Fruit fly (Drosophila melanogaster) whole organism, wandering third instar larva: ENCODE results near the gene CG15153.

Experiments
- Dfd ChIP-seq: fragments of >200 bp; optimal IDR thresholded peaks from 2 replicates; lab custom pipeline; 2017; ENCODE audit warnings: missing biosample characterization, missing genetic modification characterization
- GATAd ChIP-seq: sonication (Bioruptor generic); optimal IDR thresholded peaks from 2 replicates; lab custom pipeline; 2016; ENCODE audit warnings: missing biosample characterization, missing genetic modification characterization
- Myc ChIP-seq: fragments of >200 bp; optimal IDR thresholded peaks from 2 replicates; lab custom pipeline; 2017
- Sp1 ChIP-seq: fragments of 200-800 bp; sonication (Bioruptor generic); optimal IDR thresholded peaks from 3 replicates; lab custom pipeline; 2019; ENCODE audit warnings: missing biosample characterization, mild to moderate bottlenecking, missing genetic modification characterization, moderate library complexity
- br ChIP-seq: fragments of 200-800 bp; sonication (Bioruptor generic); optimal IDR thresholded peaks from 2 replicates; lab custom pipeline; 2016; ENCODE audit warnings: missing biosample characterization, missing genetic modification characterization
- dsf ChIP-seq: sonication (Bioruptor generic); optimal IDR thresholded peaks from 2 replicates; lab custom pipeline; 2016; ENCODE audit warnings: missing biosample characterization, missing genetic modification characterization, borderline replicate concordance
- foxo ChIP-seq, 2 experiments: fragments of 200-800 bp; sonication (Bioruptor generic); optimal IDR thresholded peaks; 2 replicates in 1 of 2; 3 replicates in 1 of 2; lab custom pipeline; 2016 to 2017; ENCODE audit warnings: missing biosample characterization in 2 of 2, missing genetic modification characterization in 2 of 2
- fru ChIP-seq: fragments of 200-800 bp; sonication (Bioruptor generic); optimal IDR thresholded peaks from 3 replicates; lab custom pipeline; 2016; ENCODE audit warnings: missing biosample characterization, mild to moderate bottlenecking, missing genetic modification characterization
- h ChIP-seq: fragments of 200-800 bp; sonication (Bioruptor generic); optimal IDR thresholded peaks from 3 replicates; lab custom pipeline; 2016; ENCODE audit warnings: missing biosample characterization, mild to moderate bottlenecking, missing genetic modification characterization
- pan ChIP-seq: fragments of >200 bp; optimal IDR thresholded peaks from 2 replicates; lab custom pipeline; 2017
- psq ChIP-seq: fragments of 200-800 bp; sonication (Bioruptor generic); optimal IDR thresholded peaks from 3 replicates; lab custom pipeline; 2017; ENCODE audit warnings: missing biosample characterization, mild to moderate bottlenecking, missing genetic modification characterization, moderate library complexity
- sv ChIP-seq: fragments of 200-800 bp; sonication (Bioruptor generic); optimal IDR thresholded peaks from 3 replicates; lab custom pipeline; 2016; ENCODE audit warnings: missing biosample characterization, missing genetic modification characterization
- usp ChIP-seq: fragments of >200 bp; optimal IDR thresholded peaks from 2 replicates; lab custom pipeline; 2017; ENCODE audit warnings: missing biosample characterization, missing genetic modification characterization

DNA sequence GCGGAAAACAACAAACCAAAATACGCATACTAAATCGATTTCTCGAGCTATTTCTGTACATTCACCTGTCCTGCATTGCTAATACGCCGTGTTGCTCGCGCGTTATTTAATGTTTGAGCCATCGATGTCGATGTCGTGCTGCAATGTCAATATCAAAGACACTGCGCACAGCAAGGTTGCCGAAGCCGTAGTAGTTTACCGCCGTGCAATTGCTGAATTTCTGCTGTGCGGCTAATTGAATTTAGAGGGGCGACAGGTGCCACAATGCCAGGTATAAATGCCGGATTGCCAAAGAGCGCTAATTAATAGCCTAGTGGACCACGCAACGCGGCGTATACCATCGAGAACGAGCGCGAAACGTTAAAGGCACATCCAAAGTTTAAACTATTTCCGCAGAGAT lies 14.1 kb downstream of the CG15153 start, which contains the start of gene Arr1:
- TF ChIP-seq dsf (GFP tag; lab: Kevin White, UChicago) (no peak), sv (no peak), psq (GFP tag; lab: Kevin White, UChicago) (no peak), pan (lab: Kevin White, UChicago) (no peak), br (GFP tag; lab: Kevin White, UChicago) (no peak), usp (GFP tag; lab: Kevin White, UChicago) (no peak), Sp1 (GFP tag; lab: Kevin White, UChicago) (no peak), GATAd (no peak), Dfd (no peak), foxo (GFP tag; optimal IDR thresholded peaks at IDR 0.05; lab: Kevin White, UChicago) (no peak), fru (GFP tag; lab: Kevin White, UChicago) (no peak), Myc (lab: Kevin White, UChicago) (no peak), h (GFP tag; lab: Kevin White, UChicago) (no peak)
